Worm (Caenorhabditis elegans) whole organism, L3 larva: ENCODE data around the gene klp-11.

Source experiments
- ZK546.5 ChIP-seq: sonication (generic microtip); optimal IDR thresholded peaks from 2 replicates; lab custom pipeline; 2017; ENCODE audit warnings: missing biosample characterization, missing genetic modification characterization
- ama-1 ChIP-seq: fragments of 150-350 bp; optimal IDR thresholded peaks from 2 replicates; lab custom pipeline; 2018
- ceh-82 ChIP-seq: fragments of 150-350 bp; optimal IDR thresholded peaks from 2 replicates; lab custom pipeline; 2014; ENCODE audit warnings: missing biosample characterization, missing genetic modification characterization
- elt-1 ChIP-seq: fragments of 150-350 bp; optimal IDR thresholded peaks from 2 replicates; lab custom pipeline; 2014; ENCODE audit warnings: missing biosample characterization, missing genetic modification characterization
- elt-2 ChIP-seq: sonication (generic microtip); optimal IDR thresholded peaks from 2 replicates; lab custom pipeline; 2016; ENCODE audit warnings: missing genetic modification reagents, mild to moderate bottlenecking, missing genetic modification characterization, missing compliant biosample characterization
- elt-3 ChIP-seq, 3 experiments: fragments of 150-350 bp in 1 of 3; sonication (generic microtip) in 2 of 3; optimal IDR thresholded peaks; 2 replicates in 2 of 3; 4 replicates in 1 of 3; lab custom pipeline; 2014 to 2017; ENCODE audit warnings: missing biosample characterization in 3 of 3, missing genetic modification characterization in 3 of 3
- nhr-11 ChIP-seq: fragments of 150-350 bp; optimal IDR thresholded peaks from 2 replicates; lab custom pipeline; 2014; ENCODE audit warnings: missing biosample characterization, missing genetic modification characterization
- nhr-25 ChIP-seq: sonication (generic microtip); optimal IDR thresholded peaks from 2 replicates; lab custom pipeline; 2017; ENCODE audit warnings: missing biosample characterization, missing genetic modification characterization
- nhr-76 ChIP-seq: fragments of 150-350 bp; sonication (generic microtip); optimal IDR thresholded peaks from 5 replicates; lab custom pipeline; 2014; ENCODE audit warnings: missing biosample characterization, missing genetic modification characterization
- sea-2 ChIP-seq: fragments of 150-350 bp; sonication (generic microtip); optimal IDR thresholded peaks from 4 replicates; lab custom pipeline; 2014; ENCODE audit warnings: missing biosample characterization, missing genetic modification reagents, missing genetic modification characterization
- unc-62 ChIP-seq: fragments of 150-350 bp; sonication (generic microtip); optimal IDR thresholded peaks from 4 replicates; lab custom pipeline; 2014; ENCODE audit warnings: missing biosample characterization, missing genetic modification reagents, missing genetic modification characterization
- zag-1 ChIP-seq: fragments of 150-350 bp; optimal IDR thresholded peaks from 2 replicates; lab custom pipeline; 2014; ENCODE audit warnings: missing biosample characterization, missing genetic modification characterization
- ztf-11 ChIP-seq: fragments of 150-350 bp; optimal IDR thresholded peaks from 2 replicates; lab custom pipeline; 2014; ENCODE audit warnings: missing biosample characterization, missing genetic modification characterization

- TF ChIP-seq ama-1 (no peak), ZK546.5 (tag; lab: Kevin White, UChicago) (no peak), zag-1 (tag; lab: Kevin White, UChicago) (no peak), unc-62 (GFP tag; lab: Kevin White, UChicago) (no peak), ztf-11 (tag; lab: Kevin White, UChicago) (no peak), ceh-82 (tag; lab: Kevin White, UChicago) (no peak), elt-3 (tag; optimal IDR thresholded peaks at IDR 0.05; lab: Kevin White, UChicago) (no peak), nhr-25 (tag; lab: Kevin White, UChicago) (no peak), nhr-76 (no peak), elt-1 (tag; lab: Kevin White, UChicago) (no peak), nhr-11 (tag; lab: Kevin White, UChicago) (no peak), elt-2 (tag; lab: Kevin White, UChicago) (no peak), sea-2 (no peak)
Measured at ce11 chrIV:8764567-8764966, 2.7 kb upstream of the klp-11 start, which contains the start of gene cdc-50.B.
